Fruit fly (Drosophila melanogaster) whole organism, prepupa: Measurements from ENCODE around the gene CG9107.

ENCODE experiments used
- Blimp-1 ChIP-seq: fragments of 200-800 bp; sonication (Bioruptor generic); optimal IDR thresholded peaks from 3 replicates; lab custom pipeline; 2017; ENCODE audit warnings: missing biosample characterization, missing genetic modification characterization, mild to moderate bottlenecking, moderate library complexity, missing genetic modification reagents
- CG10669 ChIP-seq: fragments of 200-800 bp; sonication (Bioruptor generic); optimal IDR thresholded peaks from 3 replicates; lab custom pipeline; 2018; ENCODE audit warnings: missing biosample characterization, mild to moderate bottlenecking, missing genetic modification characterization, moderate library complexity
- CG11902 ChIP-seq: fragments of 200-800 bp; sonication (Bioruptor generic); optimal IDR thresholded peaks from 3 replicates; lab custom pipeline; 2016; ENCODE audit warnings: missing biosample characterization, missing genetic modification characterization
- CG1621 ChIP-seq: fragments of 200-800 bp; sonication (Bioruptor generic); optimal IDR thresholded peaks from 3 replicates; lab custom pipeline; 2018; ENCODE audit warnings: missing biosample characterization, mild to moderate bottlenecking, missing genetic modification characterization
- CG16779 ChIP-seq: fragments of 200-800 bp; sonication (Bioruptor generic); optimal IDR thresholded peaks from 3 replicates; lab custom pipeline; 2017; ENCODE audit warnings: missing biosample characterization, mild to moderate bottlenecking, missing genetic modification characterization
- CG31627 ChIP-seq: fragments of 200-800 bp; sonication (Bioruptor generic); optimal IDR thresholded peaks from 3 replicates; lab custom pipeline; 2016; ENCODE audit warnings: missing biosample characterization, missing genetic modification characterization
- CG34406 ChIP-seq: fragments of 200-800 bp; sonication (Bioruptor generic); optimal IDR thresholded peaks from 3 replicates; lab custom pipeline; 2016; ENCODE audit warnings: missing biosample characterization, missing genetic modification characterization
- CG4318 ChIP-seq: fragments of 200-800 bp; sonication (Bioruptor generic); optimal IDR thresholded peaks from 3 replicates; lab custom pipeline; 2017; ENCODE audit warnings: missing biosample characterization, mild to moderate bottlenecking, missing genetic modification characterization
- CG6163 ChIP-seq: fragments of 200-800 bp; sonication (Bioruptor generic); IDR thresholded peaks from 3 replicates; pipeline ENCODE4 v1.3.6; 2022; ENCODE audit warnings: missing biosample characterization, missing genetic modification characterization
- CG6276 ChIP-seq: fragments of 200-800 bp; sonication (Bioruptor generic); optimal IDR thresholded peaks from 2 replicates; lab custom pipeline; 2017; ENCODE audit warnings: missing biosample characterization, mild to moderate bottlenecking, missing genetic modification characterization
- CG6792 ChIP-seq: fragments of 200-800 bp; sonication (Bioruptor generic); optimal IDR thresholded peaks from 3 replicates; lab custom pipeline; 2016; ENCODE audit warnings: missing biosample characterization, missing genetic modification characterization
- CG6808 ChIP-seq: fragments of 200-800 bp; sonication (Bioruptor generic); optimal IDR thresholded peaks from 3 replicates; lab custom pipeline; 2017; ENCODE audit warnings: missing biosample characterization, missing genetic modification characterization, mild to moderate bottlenecking, moderate library complexity, missing genetic modification reagents
- CG7368 ChIP-seq: fragments of 200-800 bp; sonication (Bioruptor generic); optimal IDR thresholded peaks from 3 replicates; lab custom pipeline; 2016; ENCODE audit warnings: missing biosample characterization, missing genetic modification characterization
- CG8119 ChIP-seq: fragments of 200-800 bp; sonication (Bioruptor generic); IDR thresholded peaks from 3 replicates; pipeline ENCODE4 v1.3.6; 2022; ENCODE audit warnings: missing biosample characterization, missing genetic modification characterization
- CG8319 ChIP-seq: fragments of 200-800 bp; sonication (Bioruptor generic); optimal IDR thresholded peaks from 3 replicates; lab custom pipeline; 2016; ENCODE audit warnings: missing biosample characterization, missing genetic modification characterization
- CG8632 ChIP-seq: fragments of 200-800 bp; sonication (Bioruptor generic); optimal IDR thresholded peaks from 3 replicates; lab custom pipeline; 2016; ENCODE audit warnings: missing biosample characterization, missing genetic modification characterization
- CG9139 ChIP-seq: fragments of 200-800 bp; sonication (Bioruptor generic); optimal IDR thresholded peaks from 3 replicates; lab custom pipeline; 2017; ENCODE audit warnings: missing biosample characterization, mild to moderate bottlenecking, missing genetic modification characterization
- Eip75B ChIP-seq: fragments of 200-800 bp; sonication (Bioruptor generic); optimal IDR thresholded peaks from 3 replicates; lab custom pipeline; 2016; ENCODE audit warnings: missing biosample characterization, missing genetic modification characterization
- Eip78C ChIP-seq: fragments of 200-800 bp; sonication (Bioruptor generic); peaks from one replicate; lab custom pipeline; 2016; ENCODE audit warnings: missing biosample characterization, missing genetic modification characterization
- Eip93F ChIP-seq: fragments of 200-800 bp; sonication (Bioruptor generic); optimal IDR thresholded peaks from 2 replicates; lab custom pipeline; 2016; ENCODE audit warnings: missing biosample characterization, mild to moderate bottlenecking, missing genetic modification characterization
- Ets21C ChIP-seq: fragments of 200-800 bp; sonication (Bioruptor generic); optimal IDR thresholded peaks from 3 replicates; lab custom pipeline; 2016; ENCODE audit warnings: missing biosample characterization, missing genetic modification characterization
- Ets96B ChIP-seq: fragments of 200-800 bp; optimal IDR thresholded peaks from 2 replicates; lab custom pipeline; 2019; ENCODE audit warnings: missing biosample characterization, mild to moderate bottlenecking, missing genetic modification characterization, moderate library complexity
- Gug ChIP-seq: fragments of 200-800 bp; sonication (Bioruptor generic); IDR thresholded peaks from 2 replicates; pipeline ENCODE4 v1.3.6; 2022; ENCODE audit warnings: missing biosample characterization, missing genetic modification characterization
- Hr38 ChIP-seq: sonication (Bioruptor generic); optimal IDR thresholded peaks from 2 replicates; lab custom pipeline; 2016; ENCODE audit warnings: missing biosample characterization, missing genetic modification characterization
- Hr39 ChIP-seq: fragments of 200-800 bp; sonication (Bioruptor generic); optimal IDR thresholded peaks from 2 replicates; lab custom pipeline; 2016; ENCODE audit warnings: missing biosample characterization, missing genetic modification characterization
- Hr4 ChIP-seq: fragments of 200-800 bp; sonication (Bioruptor generic); optimal IDR thresholded peaks from 3 replicates; lab custom pipeline; 2016; ENCODE audit warnings: missing biosample characterization, missing genetic modification characterization
- Lpt ChIP-seq: fragments of 200-800 bp; sonication (Bioruptor generic); optimal IDR thresholded peaks from 3 replicates; lab custom pipeline; 2016; ENCODE audit warnings: missing biosample characterization, missing genetic modification characterization
- Met ChIP-seq: fragments of 200-800 bp; sonication (Bioruptor generic); optimal IDR thresholded peaks from 3 replicates; lab custom pipeline; 2016; ENCODE audit warnings: missing biosample characterization, missing genetic modification characterization
- OdsH ChIP-seq: fragments of 200-800 bp; sonication (Bioruptor generic); optimal IDR thresholded peaks from 3 replicates; lab custom pipeline; 2016; ENCODE audit warnings: missing biosample characterization, missing genetic modification characterization
- Smox ChIP-seq: fragments of 200-800 bp; sonication (Bioruptor generic); optimal IDR thresholded peaks from 3 replicates; lab custom pipeline; 2016; ENCODE audit warnings: missing biosample characterization, missing genetic modification characterization
- Sox102F ChIP-seq: fragments of 200-800 bp; sonication (Bioruptor generic); optimal IDR thresholded peaks from 2 replicates; lab custom pipeline; 2016; ENCODE audit warnings: missing biosample characterization, mild to moderate bottlenecking, missing genetic modification characterization
- Sox14 ChIP-seq: fragments of 200-800 bp; sonication (Bioruptor generic); optimal IDR thresholded peaks from 3 replicates; lab custom pipeline; 2016; ENCODE audit warnings: missing biosample characterization, missing genetic modification characterization
- achi ChIP-seq: fragments of 200-800 bp; sonication (Bioruptor generic); optimal IDR thresholded peaks from 3 replicates; lab custom pipeline; 2016; ENCODE audit warnings: missing biosample characterization, missing genetic modification characterization
- acj6 ChIP-seq: fragments of 200-800 bp; sonication (Bioruptor generic); optimal IDR thresholded peaks from 3 replicates; lab custom pipeline; 2016; ENCODE audit warnings: missing biosample characterization, missing genetic modification characterization
- cyc ChIP-seq: fragments of 200-800 bp; sonication (Bioruptor generic); optimal IDR thresholded peaks from 3 replicates; lab custom pipeline; 2016; ENCODE audit warnings: missing biosample characterization, missing genetic modification characterization
- dac ChIP-seq: fragments of 200-800 bp; sonication (Bioruptor generic); optimal IDR thresholded peaks from 2 replicates; lab custom pipeline; 2017; ENCODE audit warnings: missing biosample characterization, mild to moderate bottlenecking, missing genetic modification characterization
- dsx ChIP-seq: fragments of 200-800 bp; optimal IDR thresholded peaks from 3 replicates; lab custom pipeline; 2019; ENCODE audit warnings: missing biosample characterization, mild to moderate bottlenecking, missing genetic modification characterization, moderate library complexity; ENCODE audit not compliant: poor library complexity, severe bottlenecking
- esn ChIP-seq: fragments of 200-800 bp; sonication (Bioruptor generic); optimal IDR thresholded peaks from 2 replicates; lab custom pipeline; 2016; ENCODE audit warnings: missing biosample characterization, mild to moderate bottlenecking, missing genetic modification characterization, moderate library complexity
- fd59A ChIP-seq: fragments of 200-800 bp; sonication (Bioruptor generic); optimal IDR thresholded peaks from 2 replicates; lab custom pipeline; 2017; ENCODE audit warnings: missing biosample characterization, mild to moderate bottlenecking, missing genetic modification characterization, missing genetic modification reagents
- fd85E ChIP-seq: fragments of 200-800 bp; sonication (Bioruptor generic); optimal IDR thresholded peaks from 3 replicates; lab custom pipeline; 2016; ENCODE audit warnings: missing biosample characterization, missing genetic modification characterization
- lz ChIP-seq: fragments of 200-800 bp; sonication (Bioruptor generic); optimal IDR thresholded peaks from 3 replicates; lab custom pipeline; 2016; ENCODE audit warnings: missing biosample characterization, missing genetic modification characterization
- net ChIP-seq: fragments of 200-800 bp; sonication (Bioruptor generic); optimal IDR thresholded peaks from 3 replicates; lab custom pipeline; 2016; ENCODE audit warnings: missing biosample characterization, missing genetic modification characterization
- salr ChIP-seq, 2 experiments: fragments of 200-800 bp; sonication (Bioruptor generic); optimal IDR thresholded peaks; 3 replicates each; lab custom pipeline; 2016 to 2018; ENCODE audit warnings: missing biosample characterization in 2 of 2, missing genetic modification characterization in 2 of 2, mild to moderate bottlenecking in 1 of 2
- spab ChIP-seq: fragments of 200-800 bp; sonication (Bioruptor generic); optimal IDR thresholded peaks from 2 replicates; lab custom pipeline; 2017; ENCODE audit warnings: missing biosample characterization, mild to moderate bottlenecking, missing genetic modification characterization, missing genetic modification reagents
- ss ChIP-seq, 2 experiments: fragments of 200-800 bp; sonication (Bioruptor generic); optimal IDR thresholded peaks; 2 replicates in 1 of 2; 3 replicates in 1 of 2; lab custom pipeline; 2017 to 2018; ENCODE audit warnings: mild to moderate bottlenecking in 2 of 2, missing biosample characterization in 2 of 2, missing genetic modification characterization in 2 of 2, moderate library complexity in 1 of 2
- topi ChIP-seq: fragments of 200-800 bp; sonication (Bioruptor generic); optimal IDR thresholded peaks from 3 replicates; lab custom pipeline; 2016; ENCODE audit warnings: missing biosample characterization, missing genetic modification characterization
- vri ChIP-seq: fragments of 200-800 bp; sonication (Bioruptor generic); optimal IDR thresholded peaks from 3 replicates; lab custom pipeline; 2016; ENCODE audit warnings: missing biosample characterization, mild to moderate bottlenecking, missing genetic modification characterization

CG9107 gene

dm6 chr2L:6065823-6066222 lies 41.5 kb upstream of the CG9107 start, which contains the start of the genes Fbw5 and CG9147 (continued):
- TF ChIP-seq spab (GFP tag; lab: Kevin White, UChicago) (peak; percentile 99), CG6792 (GFP tag; lab: Kevin White, UChicago) (peak; percentile 100), Hr38 (GFP tag; lab: Kevin White, UChicago) (peak; percentile 94), Hr4 (peak; percentile 100), salr (GFP tag; optimal IDR thresholded peaks at IDR 0.05; lab: Kevin White, UChicago) (peak; percentile 100), Ets21C (peak; percentile 99), fd85E (GFP tag; lab: Kevin White, UChicago) (peak; percentile 97), CG34406 (GFP tag; lab: Kevin White, UChicago) (peak; percentile 100), Blimp-1 (peak; percentile 99), CG1621 (peak; percentile 99), acj6 (GFP tag; lab: Kevin White, UChicago) (peak; percentile 100), Lpt (GFP tag; lab: Kevin White, UChicago) (peak; percentile 99), achi (GFP tag; lab: Kevin White, UChicago) (peak; percentile 99), Ets96B (peak; percentile 100), CG6276 (peak; percentile 99), ss (GFP tag; optimal IDR thresholded peaks at IDR 0.05; lab: Kevin White, UChicago) (peak; percentile 99 to 100), Eip75B (GFP tag; lab: Kevin White, UChicago) (peak; percentile 100), fd59A (GFP tag; lab: Kevin White, UChicago) (peak; percentile 99), CG8319 (GFP tag; lab: Kevin White, UChicago) (peak; percentile 99), net (GFP tag; lab: Kevin White, UChicago) (peak; percentile 100), Hr39 (GFP tag; lab: Kevin White, UChicago) (peak; percentile 100), Sox102F (GFP tag; lab: Kevin White, UChicago) (peak; percentile 100), esn (GFP tag; lab: Kevin White, UChicago) (peak; percentile 100), topi (peak; percentile 100), Eip93F (peak; percentile 99), CG9139 (peak; percentile 99), CG7368 (GFP tag; lab: Kevin White, UChicago) (peak; percentile 99), CG6808 (peak; percentile 97), OdsH (GFP tag; lab: Kevin White, UChicago) (peak; percentile 100), vri (GFP tag; lab: Kevin White, UChicago) (peak; percentile 100), CG6163 (GFP tag; lab: Robert Waterston, UW) (peak; percentile 100)

- TF ChIP-seq CG8119 (peak; percentile 49; the same call in 2 of the 3 replicates), cyc (GFP tag; lab: Kevin White, UChicago) (peak; percentile 81), CG34406 (GFP tag; lab: Kevin White, UChicago) (peak; percentile 69), lz (GFP tag; lab: Kevin White, UChicago) (peak; percentile 83), OdsH (GFP tag; lab: Kevin White, UChicago) (no peak), spab (GFP tag; lab: Kevin White, UChicago) (peak; percentile 31), Hr39 (GFP tag; lab: Kevin White, UChicago) (peak; percentile 85), topi (peak; percentile 73), Met (GFP tag; lab: Kevin White, UChicago) (no peak), Eip78C (GFP tag; lab: Kevin White, UChicago) (peak; percentile 91), Smox (peak; percentile 70), Lpt (GFP tag; lab: Kevin White, UChicago) (no peak), CG31627 (GFP tag; lab: Kevin White, UChicago) (peak; percentile 85), CG7368 (GFP tag; lab: Kevin White, UChicago) (no peak), CG10669 (GFP tag; lab: Kevin White, UChicago) (no peak), fd85E (GFP tag; lab: Kevin White, UChicago) (no peak), CG16779 (tag; lab: Kevin White, UChicago) (no peak), Sox14 (GFP tag; lab: Kevin White, UChicago) (peak; percentile 88), CG8632 (GFP tag; lab: Kevin White, UChicago) (peak; percentile 45), Gug (GFP tag; lab: Robert Waterston, UW) (peak; percentile 65; the same call in 1 of the 2 replicates), CG6808 (peak; percentile 51), Hr38 (GFP tag; lab: Kevin White, UChicago) (no peak), CG4318 (no peak), CG9139 (no peak), achi (GFP tag; lab: Kevin White, UChicago) (peak; percentile 100), Sox102F (GFP tag; lab: Kevin White, UChicago) (no peak), CG1621 (peak; percentile 62), dac (GFP tag; lab: Kevin White, UChicago) (no peak), dsx (GFP tag; lab: Kevin White, UChicago) (no peak), Ets21C (peak; percentile 54), CG11902 (GFP tag; lab: Kevin White, UChicago) (peak; percentile 61)
Observed at dm6 chr2L:6062382-6063082, 38.2 kb upstream of the CG9107 start, which contains the start of the genes ND-51 and CG13994. TSS of gene ND-51 (minus strand) at chr2L:6062757. TSS of gene CG13994 (plus strand) at chr2L:6062989.
